Fruit fly (Drosophila melanogaster): ENCODE data around the gene CG1677.

CG1677 gene

DNA sequence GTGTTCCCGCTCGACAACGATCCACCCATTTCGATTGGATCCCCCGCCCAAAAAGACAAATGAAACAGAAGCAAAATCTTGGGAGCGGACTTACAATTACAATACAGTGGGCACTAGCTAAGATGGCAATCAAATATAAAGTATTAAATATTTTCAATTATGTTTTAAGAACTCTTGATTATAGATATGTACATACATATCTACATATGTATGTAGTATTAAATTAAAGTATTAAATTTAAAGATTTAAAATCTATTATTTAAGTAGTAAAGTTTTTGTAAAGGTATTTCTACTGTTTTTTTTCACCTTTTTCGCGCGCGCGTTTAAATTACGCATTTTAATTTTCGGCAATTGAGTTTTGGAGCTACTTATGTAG, 70.8 kb downstream of the CG1677 start (continued):
- TF ChIP-seq gcm2 (GFP tag; optimal IDR thresholded peaks at IDR 0.05) (no peak), row (GFP tag; IDR thresholded peaks at IDR 0.05) (peak; percentile 86), CG7271 (tag; optimal IDR thresholded peaks at IDR 0.05) (peak; percentile 42), ERR (GFP tag; optimal IDR thresholded peaks at IDR 0.05) (no peak), CG17359 (tag; optimal IDR thresholded peaks at IDR 0.05) (peak; percentile 63), chm (GFP tag; IDR thresholded peaks at IDR 0.05) (peak; percentile 48; the same call in 1 of the 2 replicates), CG8388 (GFP tag; optimal IDR thresholded peaks at IDR 0.05) (peak; percentile 82), CoRest (tag; optimal IDR thresholded peaks at IDR 0.05) (peak; percentile 89), CG11398 (GFP tag; optimal IDR thresholded peaks at IDR 0.05) (no peak), so (GFP tag; IDR thresholded peaks at IDR 0.05) (peak; percentile 77; the same call in 2 of the 3 replicates), br (optimal IDR thresholded peaks at IDR 0.05) (no peak), Abd-B (GFP tag; optimal IDR thresholded peaks at IDR 0.05) (peak; percentile 40), Vsx1 (GFP tag; optimal IDR thresholded peaks at IDR 0.05) (peak; percentile 65), shn (GFP tag; optimal IDR thresholded peaks at IDR 0.05) (no peak), tio (GFP tag; optimal IDR thresholded peaks at IDR 0.05) (peak; percentile 58), Hey (tag; optimal IDR thresholded peaks at IDR 0.05) (no peak), Mrtf (GFP tag; IDR thresholded peaks at IDR 0.05) (peak; percentile 63; the same call in 1 of the 3 replicates), CTCF (GFP tag; optimal IDR thresholded peaks at IDR 0.05) (no peak), CG2129 (GFP tag; IDR thresholded peaks at IDR 0.05; ENCODE audit: partially characterized antibody) (no peak), ham (GFP tag; IDR thresholded peaks at IDR 0.05) (no peak), CG13894 (tag; optimal IDR thresholded peaks at IDR 0.05) (peak; percentile 58), cad (GFP tag; optimal IDR thresholded peaks at IDR 0.05) (no peak), tll (GFP tag; optimal IDR thresholded peaks at IDR 0.05) (no peak), BtbVII (GFP tag; optimal IDR thresholded peaks at IDR 0.05) (peak; percentile 74), CG10979 (tag; optimal IDR thresholded peaks at IDR 0.05) (peak; percentile 88), CG12155 (GFP tag; optimal IDR thresholded peaks at IDR 0.05) (peak; percentile 21), ssp (GFP tag; IDR thresholded peaks at IDR 0.05) (peak; percentile 63), ttk (GFP tag; IDR thresholded peaks at IDR 0.05) (peak; percentile 48; the same call in 1 of the 2 replicates), BEAF-32 (GFP tag; optimal IDR thresholded peaks at IDR 0.05) (no peak), caup (GFP tag; optimal IDR thresholded peaks at IDR 0.05; ENCODE audit: severe bottlenecking) (peak; percentile 54), CG2116 (GFP tag; optimal IDR thresholded peaks at IDR 0.05) (no peak), peb (GFP tag; IDR thresholded peaks at IDR 0.05) (peak; percentile 38; the same call in 1 of the 2 replicates), pfk (GFP tag; optimal IDR thresholded peaks at IDR 0.05) (no peak), CG4328 (GFP tag; optimal IDR thresholded peaks at IDR 0.05) (peak; percentile 56), chn (GFP tag; optimal IDR thresholded peaks at IDR 0.05) (no peak), CG9727 (GFP tag; optimal IDR thresholded peaks at IDR 0.05) (peak; percentile 73), hth (optimal IDR thresholded peaks at IDR 0.05) (no peak), twi (tag; optimal IDR thresholded peaks at IDR 0.05) (peak; percentile 50), CG12942 (GFP tag; optimal IDR thresholded peaks at IDR 0.05) (peak; percentile 14), gt (GFP tag; IDR thresholded peaks at IDR 0.05) (no peak), ara (GFP tag; IDR thresholded peaks at IDR 0.05) (peak; percentile 31; the same call in 1 of the 2 replicates), CG30020 (tag; optimal IDR thresholded peaks at IDR 0.05) (peak; percentile 41), pb (GFP tag; optimal IDR thresholded peaks at IDR 0.05) (no peak), CG12391 (tag; optimal IDR thresholded peaks at IDR 0.05) (peak; percentile 89), btn (GFP tag; optimal IDR thresholded peaks at IDR 0.05) (no peak), CG6813 (GFP tag; optimal IDR thresholded peaks at IDR 0.05) (peak; percentile 69), CG9932 (GFP tag; IDR thresholded peaks at IDR 0.05) (peak; percentile 80), CG17802 (tag; optimal IDR thresholded peaks at IDR 0.05) (no peak), Bdp1 (GFP tag; optimal IDR thresholded peaks at IDR 0.05) (no peak), al (GFP tag; IDR thresholded peaks at IDR 0.05) (peak; percentile 59), trem (tag; optimal IDR thresholded peaks at IDR 0.05) (peak; percentile 60), Dbx (GFP tag; IDR thresholded peaks at IDR 0.05) (peak; percentile 68; the same call in 2 of the 3 replicates)

Data from whole organism, embryonic.